Worm (Caenorhabditis elegans) whole organism, early embryonic: ENCODE data around the gene sqv-3.

ENCODE experiments used
- B0310.2 ChIP-seq: sonication (generic microtip); optimal IDR thresholded peaks from 2 replicates; lab custom pipeline; 2016; ENCODE audit warnings: mild to moderate bottlenecking, missing genetic modification characterization, missing compliant biosample characterization
- ama-1 ChIP-seq: fragments of 150-350 bp; optimal IDR thresholded peaks from 2 replicates; lab custom pipeline; 2014
- ceh-36 ChIP-seq: sonication (generic microtip); optimal IDR thresholded peaks from 2 replicates; lab custom pipeline; 2016; ENCODE audit warnings: missing genetic modification characterization, inconsistent platforms, missing compliant biosample characterization
- ets-7 ChIP-seq: sonication (generic microtip); optimal IDR thresholded peaks from 2 replicates; lab custom pipeline; 2016; ENCODE audit warnings: missing genotype, missing genetic modification characterization, missing compliant biosample characterization
- flt-1 ChIP-seq: fragments of 200-800 bp; sonication (Bioruptor generic); IDR thresholded peaks from 2 replicates; pipeline ENCODE4 v1.3.6; 2022; ENCODE audit warnings: missing genetic modification characterization, missing compliant biosample characterization
- sea-1 ChIP-seq: fragments of 200-800 bp; sonication (Bioruptor generic); conservative IDR thresholded peaks from 2 replicates; pipeline ENCODE4 v1.3.6; 2022; ENCODE audit warnings: missing genetic modification characterization, missing compliant biosample characterization

DNA sequence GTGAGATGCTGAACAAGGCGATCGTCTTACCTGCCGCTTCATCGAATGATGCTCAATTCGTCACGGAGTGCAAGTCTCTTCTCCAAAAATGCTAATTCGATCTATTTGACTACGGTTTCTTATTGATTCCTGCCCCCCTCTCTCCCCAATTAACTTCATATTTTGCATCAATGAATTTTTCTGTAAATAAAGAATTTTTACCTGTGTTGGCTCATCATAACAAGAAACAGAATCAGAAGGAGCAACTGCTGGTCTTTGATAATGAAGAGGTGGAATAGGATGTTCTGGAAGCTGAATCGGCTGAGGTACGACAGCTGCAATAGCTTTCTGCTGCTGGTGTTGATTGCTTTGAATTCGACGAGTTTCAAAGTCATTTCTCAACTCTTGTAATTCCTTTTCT, 20.0 kb downstream of the sqv-3 start:
- no peak for TF ChIP-seq ama-1 (lab: Kevin White, UChicago)
- TF ChIP-seq B0310.2 (tag; lab: Kevin White, UChicago) = no peak
- no peak for TF ChIP-seq ets-7 (tag; lab: Kevin White, UChicago)
- no peak for TF ChIP-seq sea-1
- no peak for TF ChIP-seq ceh-36
- TF ChIP-seq flt-1 (GFP tag; lab: Robert Waterston, UW) = no peak
